Fruit fly (Drosophila melanogaster) Kc167 (cell line): Measurements from ENCODE around the gene EAChm.

Experiments used
- Myc ChIP-seq: fragments of >200 bp; optimal IDR thresholded peaks from 2 replicates; lab custom pipeline; 2017; ENCODE audit warnings: missing external identifiers
- Sin3A ChIP-seq: fragments of >200 bp; optimal IDR thresholded peaks from 2 replicates; lab custom pipeline; 2018; ENCODE audit warnings: missing external identifiers
- h ChIP-seq: fragments of >200 bp; optimal IDR thresholded peaks from 3 replicates; lab custom pipeline; 2018; ENCODE audit warnings: missing external identifiers
- insv ChIP-seq: fragments of >200 bp; optimal IDR thresholded peaks from 3 replicates; lab custom pipeline; 2018; ENCODE audit warnings: missing external identifiers
- psq ChIP-seq: fragments of >200 bp; optimal IDR thresholded peaks from 2 replicates; lab custom pipeline; 2017; ENCODE audit warnings: missing external identifiers
- ttk ChIP-seq: sonication (Bioruptor generic); optimal IDR thresholded peaks from 2 replicates; lab custom pipeline; 2017; ENCODE audit warnings: missing external identifiers

EAChm gene

dm6 chr3L:15054477-15054876 lies at the start of gene EAChm:
TSS of gene EAChm (plus strand) at chr3L:15054777.
- TF ChIP-seq insv (lab: Kevin White, UChicago) (no peak), psq (lab: Kevin White, UChicago) (no peak), Sin3A (lab: Kevin White, UChicago) (no peak), Myc (lab: Kevin White, UChicago) (no peak), h (lab: Kevin White, UChicago) (no peak), ttk (lab: Kevin White, UChicago) (no peak)

dm6 chr3L:15005085-15005484 lies 49.5 kb upstream of the EAChm start:
- no peak for TF ChIP-seq h (lab: Kevin White, UChicago)
- TF ChIP-seq ttk (lab: Kevin White, UChicago), result no peak
- no peak for TF ChIP-seq psq (lab: Kevin White, UChicago)
- TF ChIP-seq Sin3A (lab: Kevin White, UChicago), result no peak
- no peak for TF ChIP-seq insv (lab: Kevin White, UChicago)
- TF ChIP-seq Myc (lab: Kevin White, UChicago), result no peak

DNA sequence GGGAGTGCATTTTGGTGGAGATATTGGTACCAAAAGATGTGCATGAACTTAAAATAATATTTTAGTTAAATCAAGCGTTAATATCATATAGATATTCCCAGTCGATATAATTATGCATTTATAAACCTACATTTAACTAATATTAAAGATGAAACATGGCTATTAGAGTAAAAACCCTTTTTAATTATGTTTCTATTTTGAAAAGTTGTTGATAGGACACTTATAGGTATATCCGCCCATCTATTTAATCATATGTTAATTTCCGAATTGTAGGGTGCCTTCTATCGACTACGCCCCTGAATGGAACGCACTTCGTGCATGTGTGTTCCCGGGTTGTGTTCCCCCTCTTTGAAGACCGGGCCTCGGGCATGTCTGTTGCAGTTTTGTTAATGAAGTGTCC lies 48.8 kb upstream of the EAChm start:
- no peak for TF ChIP-seq Sin3A (lab: Kevin White, UChicago)
- no peak for TF ChIP-seq psq (lab: Kevin White, UChicago)
- TF ChIP-seq ttk (lab: Kevin White, UChicago), result no peak
- no peak for TF ChIP-seq insv (lab: Kevin White, UChicago)
- TF ChIP-seq Myc (lab: Kevin White, UChicago), result no peak
- no peak for TF ChIP-seq h (lab: Kevin White, UChicago)

dm6 chr3L:15006825-15007224 lies 47.8 kb upstream of the EAChm start:
- TF ChIP-seq insv (lab: Kevin White, UChicago), result no peak
- no peak for TF ChIP-seq h (lab: Kevin White, UChicago)

DNA sequence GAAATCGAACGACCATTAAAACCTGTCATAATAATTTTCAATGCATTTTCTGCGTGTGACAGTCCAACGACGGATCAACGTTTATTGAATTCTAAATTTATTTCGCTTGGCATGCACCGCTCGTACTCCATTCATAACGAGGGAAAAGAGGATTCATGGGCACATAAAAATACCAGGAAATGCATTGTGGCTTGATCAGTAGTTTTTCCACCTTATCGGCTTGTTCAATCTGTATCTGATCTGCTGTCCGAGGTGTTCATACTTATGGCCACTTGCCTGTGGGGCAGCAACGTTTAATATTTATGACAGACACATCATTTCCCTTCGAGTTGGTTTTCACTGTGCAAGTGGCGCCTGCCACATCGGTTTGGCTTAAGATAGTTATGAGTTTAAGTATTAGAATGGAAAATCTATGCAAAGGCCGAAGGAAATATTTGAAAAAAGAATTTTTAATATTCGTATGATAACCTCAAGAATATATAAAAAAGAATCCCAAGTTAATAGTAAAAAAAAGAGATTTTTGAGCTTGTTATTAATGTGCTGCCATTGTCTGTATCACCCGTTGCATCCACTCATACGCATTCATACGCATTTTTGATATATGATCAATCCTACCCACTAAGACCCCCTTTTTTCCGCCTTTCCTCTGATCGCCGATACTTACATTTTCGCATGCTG lies 47.2 kb upstream of the EAChm start:
- TF ChIP-seq insv (lab: Kevin White, UChicago) (no peak), psq (lab: Kevin White, UChicago) (no peak), ttk (lab: Kevin White, UChicago) (no peak), h (lab: Kevin White, UChicago) (no peak), Myc (lab: Kevin White, UChicago) (no peak), Sin3A (lab: Kevin White, UChicago) (no peak)

- TF ChIP-seq h (lab: Kevin White, UChicago) (no peak), Sin3A (lab: Kevin White, UChicago) (no peak), ttk (lab: Kevin White, UChicago) (no peak), insv (lab: Kevin White, UChicago) (no peak), Myc (lab: Kevin White, UChicago) (no peak), psq (lab: Kevin White, UChicago) (no peak)
Observed at dm6 chr3L:15009681-15010080, 44.9 kb upstream of the EAChm start.

dm6 chr3L:15010601-15011000 lies 44.0 kb upstream of the EAChm start:
- TF ChIP-seq Myc (lab: Kevin White, UChicago), result no peak
- no peak for TF ChIP-seq Sin3A (lab: Kevin White, UChicago)

DNA sequence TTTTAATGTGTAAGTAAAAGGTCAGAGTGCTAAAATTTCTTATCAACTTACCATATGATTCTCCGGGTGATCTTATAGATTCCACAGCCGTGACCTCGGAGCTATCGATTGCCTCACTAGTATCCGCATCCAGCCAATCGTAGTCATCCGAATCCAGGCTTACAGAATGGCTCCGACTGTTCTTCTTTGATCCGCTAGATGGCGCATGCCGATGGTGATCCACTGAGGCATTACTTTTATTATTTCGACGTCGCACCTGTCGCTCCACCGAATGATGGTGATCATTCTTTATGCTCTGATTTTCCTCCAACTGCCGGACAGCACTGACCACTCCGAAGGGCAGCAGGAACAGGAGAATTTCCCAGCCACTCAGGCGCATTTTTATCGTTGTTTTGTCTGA lies 43.4 kb upstream of the EAChm start:
- no peak for TF ChIP-seq insv (lab: Kevin White, UChicago)
- no peak for TF ChIP-seq ttk (lab: Kevin White, UChicago)
- TF ChIP-seq h (lab: Kevin White, UChicago), result no peak
- TF ChIP-seq Sin3A (lab: Kevin White, UChicago), result no peak
- TF ChIP-seq Myc (lab: Kevin White, UChicago), result no peak
- no peak for TF ChIP-seq psq (lab: Kevin White, UChicago)

DNA sequence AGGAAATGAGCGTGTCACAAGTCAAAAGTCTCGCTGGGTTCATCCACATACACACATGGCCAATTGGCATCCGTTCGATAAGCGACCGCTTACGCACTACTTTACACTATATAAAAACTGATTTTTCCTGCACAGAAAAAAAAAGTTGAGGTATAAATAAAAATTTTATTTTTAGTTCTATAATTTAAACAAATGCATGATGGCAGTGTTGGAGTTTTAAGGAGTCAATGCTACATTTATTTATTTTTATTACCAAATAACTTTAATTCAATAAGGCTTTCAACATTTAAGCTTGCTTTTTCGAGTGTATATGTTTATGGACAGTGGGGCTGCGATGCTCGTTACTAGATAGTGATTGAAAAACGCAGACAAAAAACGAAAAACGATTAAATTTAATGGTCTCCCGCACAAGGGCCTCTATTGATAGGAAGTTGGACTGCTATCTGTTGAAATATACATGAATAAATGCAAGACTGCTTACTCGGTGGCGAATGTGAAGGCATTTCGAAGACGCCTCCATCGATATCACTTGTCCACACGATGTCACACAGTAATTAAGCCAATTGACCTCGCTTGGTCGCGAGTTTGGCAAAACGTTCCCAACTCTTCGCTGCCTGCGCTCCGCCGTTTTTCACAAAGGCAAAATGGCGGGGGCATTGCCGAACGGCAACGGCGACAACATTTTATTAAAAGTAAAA lies 42.8 kb upstream of the EAChm start:
- TF ChIP-seq insv (lab: Kevin White, UChicago), result no peak
- no peak for TF ChIP-seq Sin3A (lab: Kevin White, UChicago)
- no peak for TF ChIP-seq psq (lab: Kevin White, UChicago)
- no peak for TF ChIP-seq h (lab: Kevin White, UChicago)
- TF ChIP-seq ttk (lab: Kevin White, UChicago), result no peak
- TF ChIP-seq Myc (lab: Kevin White, UChicago), result no peak

DNA sequence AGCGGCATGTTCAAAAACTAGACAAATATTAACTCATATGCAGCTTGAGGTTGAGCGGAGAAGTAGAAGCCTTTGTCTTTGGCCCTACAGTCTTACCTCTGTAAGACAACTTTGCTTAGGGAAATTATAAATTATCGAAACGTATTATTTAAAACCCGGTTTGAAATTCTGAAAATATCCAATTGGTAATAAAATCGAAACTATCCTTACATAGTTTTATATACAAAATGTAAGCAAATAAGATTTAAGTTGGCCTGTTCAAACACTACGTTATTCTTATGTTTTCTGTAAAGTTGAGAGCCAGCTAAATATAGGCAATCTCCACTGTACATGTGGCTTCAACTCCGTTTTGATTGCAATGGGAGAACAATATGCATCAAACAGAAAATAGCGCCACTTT lies 41.3 kb upstream of the EAChm start:
- no peak for TF ChIP-seq Sin3A (lab: Kevin White, UChicago)
- no peak for TF ChIP-seq insv (lab: Kevin White, UChicago)
- no peak for TF ChIP-seq h (lab: Kevin White, UChicago)
- TF ChIP-seq psq (lab: Kevin White, UChicago), result no peak
- TF ChIP-seq Myc (lab: Kevin White, UChicago), result no peak
- no peak for TF ChIP-seq ttk (lab: Kevin White, UChicago)

DNA sequence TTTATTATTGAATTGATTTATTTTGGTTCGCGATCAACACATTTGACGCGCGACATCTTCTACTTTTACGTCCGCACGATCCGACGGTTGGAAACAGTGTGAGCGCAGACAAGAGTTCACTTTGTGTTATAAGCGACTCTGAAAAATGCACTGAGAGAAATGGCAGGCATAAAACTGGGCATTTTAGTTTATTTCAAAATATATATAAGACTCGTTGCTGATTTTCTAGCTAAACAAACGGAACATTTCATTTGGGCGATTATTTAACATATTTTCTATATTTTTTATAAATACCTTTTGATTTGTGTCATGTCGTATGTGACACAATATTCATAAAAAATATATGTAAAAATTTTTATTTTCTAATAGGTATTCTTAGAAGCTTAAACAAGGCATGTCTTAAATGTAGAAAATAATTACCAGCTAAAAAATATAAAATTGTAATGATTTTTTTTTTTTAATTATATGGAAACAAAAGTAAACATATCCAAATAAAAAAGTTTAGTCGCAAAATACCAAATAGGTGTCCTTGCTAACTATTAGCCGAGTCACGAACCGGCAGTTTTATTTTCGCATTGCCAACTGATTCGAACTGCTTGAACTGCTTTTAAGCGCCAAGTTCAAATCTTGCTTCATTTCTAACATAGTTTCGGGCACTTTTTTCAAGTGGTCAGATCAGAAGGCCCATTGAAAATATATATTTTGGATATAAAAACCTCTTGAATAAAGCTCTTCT lies 40.5 kb upstream of the EAChm start, which contains the start of gene Reck:
Gene Reck (minus strand): TSS at position 106 of the 736 bp plus-strand sequence.
- TF ChIP-seq Myc (lab: Kevin White, UChicago), result no peak
- no peak for TF ChIP-seq ttk (lab: Kevin White, UChicago)
- TF ChIP-seq h (lab: Kevin White, UChicago), result no peak
- TF ChIP-seq psq (lab: Kevin White, UChicago), result no peak
- no peak for TF ChIP-seq Sin3A (lab: Kevin White, UChicago)
- TF ChIP-seq insv (lab: Kevin White, UChicago), result no peak
